Worm (Caenorhabditis elegans): ENCODE data around the gene C17B7.8.

DNA sequence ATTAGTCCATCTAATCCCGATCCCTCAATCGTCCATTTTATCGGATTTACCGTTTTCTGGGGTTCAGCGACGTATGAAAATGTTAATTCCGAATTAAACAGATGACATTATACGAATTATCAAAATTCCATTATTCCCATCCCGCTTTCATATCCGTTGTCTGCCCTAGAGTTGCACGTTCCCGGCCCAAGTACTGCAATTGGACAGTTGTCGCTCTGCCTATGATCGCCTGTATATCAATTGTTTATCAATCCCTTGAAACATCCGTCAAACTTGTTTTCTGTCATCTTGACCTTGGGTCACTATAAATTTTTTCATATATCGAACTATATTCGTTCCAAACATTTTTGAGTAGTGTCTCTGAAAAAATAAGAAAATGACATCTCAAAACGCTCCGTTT lies 34.2 kb upstream of the C17B7.8 start, which contains the start of gene C04E12.5:
- no peak for TF ChIP-seq lsy-2 (tag; optimal IDR thresholded peaks at IDR 0.05)
- TF ChIP-seq mdl-1 (tag; optimal IDR thresholded peaks at IDR 0.05), result no peak
- no peak for TF ChIP-seq mab-5 (tag; optimal IDR thresholded peaks at IDR 0.05)
- no peak for TF ChIP-seq fos-1 (tag; optimal IDR thresholded peaks at IDR 0.05)
- TF ChIP-seq nhr-237 (tag; optimal IDR thresholded peaks at IDR 0.05), result no peak
- no peak for TF ChIP-seq lin-11 (tag; optimal IDR thresholded peaks at IDR 0.05)
- TF ChIP-seq ama-1 (optimal IDR thresholded peaks at IDR 0.05), result no peak
- TF ChIP-seq blmp-1 (tag; optimal IDR thresholded peaks at IDR 0.05; ENCODE audit: insufficient read depth), result no peak
